Fruit fly (Drosophila melanogaster) Kc167 (cell line): Measurements from ENCODE around the gene CG3604.

Experiments
- Myc ChIP-seq: fragments of >200 bp; optimal IDR thresholded peaks from 2 replicates; lab custom pipeline; 2017; ENCODE audit warnings: missing external identifiers
- Sin3A ChIP-seq: fragments of >200 bp; optimal IDR thresholded peaks from 2 replicates; lab custom pipeline; 2018; ENCODE audit warnings: missing external identifiers
- h ChIP-seq: fragments of >200 bp; optimal IDR thresholded peaks from 3 replicates; lab custom pipeline; 2018; ENCODE audit warnings: missing external identifiers
- insv ChIP-seq: fragments of >200 bp; optimal IDR thresholded peaks from 3 replicates; lab custom pipeline; 2018; ENCODE audit warnings: missing external identifiers
- psq ChIP-seq: fragments of >200 bp; optimal IDR thresholded peaks from 2 replicates; lab custom pipeline; 2017; ENCODE audit warnings: missing external identifiers
- ttk ChIP-seq: sonication (Bioruptor generic); optimal IDR thresholded peaks from 2 replicates; lab custom pipeline; 2017; ENCODE audit warnings: missing external identifiers

The CG3604 gene

DNA sequence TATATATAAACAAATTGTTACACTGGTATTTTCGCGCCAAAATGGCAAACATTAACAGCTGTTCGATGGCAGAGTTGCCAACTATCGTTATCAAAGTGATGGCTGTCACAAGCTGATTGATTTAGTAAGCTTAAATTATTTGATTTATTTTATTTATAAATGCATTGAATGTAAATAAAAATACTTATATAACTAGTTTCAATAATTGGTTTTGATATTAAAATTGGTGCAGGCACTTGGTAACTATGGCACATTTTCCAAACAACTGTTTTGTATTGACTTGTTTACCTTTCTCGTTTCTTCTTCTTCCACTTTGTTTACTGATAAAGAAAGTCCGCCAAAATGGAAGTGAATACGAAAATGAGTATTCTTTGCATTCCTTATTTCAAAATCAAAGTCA lies 14.0 kb upstream of the CG3604 start, which contains the start of gene cutlet:
Gene cutlet, minus strand, starts transcription at position 84 of the 400 bp plus-strand sequence.
- TF ChIP-seq Sin3A (lab: Kevin White, UChicago) (no peak), ttk (no peak), psq (lab: Kevin White, UChicago) (no peak), insv (no peak), Myc (lab: Kevin White, UChicago) (no peak), h (lab: Kevin White, UChicago) (no peak)

DNA sequence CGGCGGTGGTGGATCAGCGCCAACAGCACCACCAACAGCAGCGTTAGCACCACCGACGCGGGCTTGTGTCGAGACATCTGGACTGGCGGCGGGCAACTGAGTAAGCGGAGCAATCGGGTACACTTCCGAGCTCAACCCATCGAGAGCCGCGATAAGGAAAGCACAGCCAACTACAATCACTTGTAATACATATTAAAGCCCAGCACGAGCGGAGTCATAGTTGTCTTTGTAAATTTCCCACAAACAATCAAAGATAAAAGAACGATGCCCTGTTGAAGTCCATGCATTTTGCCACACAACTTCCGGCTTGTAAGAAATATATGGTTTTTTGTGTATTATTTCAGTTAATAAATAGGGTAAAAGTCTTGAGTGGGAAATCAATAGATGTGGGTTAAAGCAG lies 9.3 kb upstream of the CG3604 start, which contains the start of gene CG31777:
Gene CG31777, minus strand, starts transcription at position 101 of the 400 bp plus-strand sequence.
- TF ChIP-seq Myc (lab: Kevin White, UChicago) (no peak), h (lab: Kevin White, UChicago) (no peak), insv (no peak), Sin3A (lab: Kevin White, UChicago) (no peak), ttk (no peak), psq (lab: Kevin White, UChicago) (no peak)

DNA sequence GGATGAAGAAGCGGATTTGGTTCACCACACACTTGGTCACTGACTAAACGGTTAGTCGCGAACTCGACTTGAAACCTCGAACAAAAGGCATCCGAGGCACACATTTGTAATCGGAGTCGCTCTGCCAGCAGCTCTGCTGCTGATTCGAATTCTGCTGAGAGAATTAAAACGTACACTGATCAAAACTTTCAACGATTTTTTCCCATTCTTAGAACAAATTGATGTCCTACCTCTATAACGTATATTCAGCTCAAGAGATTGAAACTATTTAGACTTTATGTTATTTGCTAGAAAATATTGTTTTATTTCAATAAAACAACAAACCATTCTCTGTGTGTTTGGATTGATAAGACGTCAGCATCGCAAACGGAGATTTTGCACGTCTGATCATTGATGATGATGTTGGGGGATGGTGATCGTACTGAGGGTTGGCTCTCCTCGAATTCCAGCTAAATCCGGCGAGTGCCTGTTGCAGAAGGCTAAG lies 7.8 kb upstream of the CG3604 start, which contains the start of gene CG31778:
Gene CG31778, minus strand, starts transcription at position 51 of the 484 bp plus-strand sequence.
- TF ChIP-seq psq (lab: Kevin White, UChicago) = no peak
- TF ChIP-seq insv = no peak

DNA sequence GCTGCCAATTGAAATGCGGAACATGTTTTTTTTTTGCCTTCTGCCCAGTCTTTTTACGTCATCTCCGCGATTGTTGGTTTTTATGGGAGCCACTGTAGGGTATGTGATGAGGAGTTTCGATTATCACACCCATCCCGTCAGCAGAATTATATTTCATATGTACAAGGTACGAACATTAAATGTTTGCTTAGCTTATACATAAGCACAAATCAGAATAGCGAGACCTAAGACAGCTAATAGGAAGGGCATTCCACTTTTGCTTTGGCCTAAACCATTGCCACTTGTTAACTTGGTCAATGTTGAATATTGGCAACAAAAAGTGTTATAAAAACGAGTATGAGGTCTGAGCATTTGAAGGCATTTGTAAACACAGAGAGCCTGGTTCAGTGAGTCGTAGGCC lies 5.6 kb upstream of the CG3604 start, which contains the start of gene CG2816:
Gene CG2816, plus strand, starts transcription at position 400 of the 400 bp plus-strand sequence.
- TF ChIP-seq ttk (no peak), Myc (lab: Kevin White, UChicago) (no peak), Sin3A (lab: Kevin White, UChicago) (no peak), psq (lab: Kevin White, UChicago) (no peak), insv (no peak), h (lab: Kevin White, UChicago) (no peak)

DNA sequence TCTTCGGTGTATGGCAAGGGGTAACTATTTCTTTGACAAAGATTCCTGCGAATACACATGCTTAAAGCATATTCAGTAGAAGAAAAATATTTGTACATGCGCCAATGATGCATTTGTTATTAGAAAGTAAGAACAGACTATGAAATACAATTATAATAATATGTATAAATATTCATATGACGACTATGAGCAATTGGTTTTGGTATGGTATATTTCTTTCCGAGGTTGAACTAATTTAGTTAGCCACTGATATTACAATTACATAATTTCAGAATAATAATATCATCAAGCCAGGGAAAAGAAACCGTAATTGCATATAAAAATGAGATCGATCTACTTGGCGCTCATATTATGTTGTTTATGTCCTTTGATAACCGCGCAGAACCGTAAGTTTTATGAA lies 3.9 kb upstream of the CG3604 start, which contains the start of gene CG43145:
Gene CG43145, plus strand, starts transcription at position 301 of the 400 bp plus-strand sequence.
- no peak for TF ChIP-seq h (lab: Kevin White, UChicago)
- no peak for TF ChIP-seq ttk
- no peak for TF ChIP-seq Myc (lab: Kevin White, UChicago)
- no peak for TF ChIP-seq psq (lab: Kevin White, UChicago)
- no peak for TF ChIP-seq Sin3A (lab: Kevin White, UChicago)
- TF ChIP-seq insv = no peak

DNA sequence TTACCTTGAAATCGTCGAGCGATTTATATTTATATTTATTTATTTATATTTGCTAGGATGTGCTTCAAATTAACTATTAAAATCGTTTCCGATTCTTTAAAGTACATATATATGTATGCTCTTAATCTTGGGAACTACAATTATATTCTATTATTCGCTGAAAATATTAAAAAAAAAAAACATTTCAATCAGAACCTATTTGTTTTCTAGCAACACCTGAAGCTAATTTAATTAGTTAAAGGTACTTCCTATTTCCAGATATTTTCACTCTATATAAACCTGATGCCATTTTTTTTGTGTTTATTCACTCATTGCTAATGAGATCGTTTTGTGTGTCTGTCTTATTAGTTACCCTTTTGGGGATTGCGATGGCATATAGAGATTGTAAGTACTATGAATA lies 3.3 kb upstream of the CG3604 start, which contains the start of gene CG42467:
Gene CG42467, plus strand, starts transcription at position 301 of the 400 bp plus-strand sequence.
- no peak for TF ChIP-seq ttk
- TF ChIP-seq Sin3A (lab: Kevin White, UChicago) = no peak
- no peak for TF ChIP-seq h (lab: Kevin White, UChicago)
- TF ChIP-seq psq (lab: Kevin White, UChicago) = no peak
- no peak for TF ChIP-seq insv
- no peak for TF ChIP-seq Myc (lab: Kevin White, UChicago)

DNA sequence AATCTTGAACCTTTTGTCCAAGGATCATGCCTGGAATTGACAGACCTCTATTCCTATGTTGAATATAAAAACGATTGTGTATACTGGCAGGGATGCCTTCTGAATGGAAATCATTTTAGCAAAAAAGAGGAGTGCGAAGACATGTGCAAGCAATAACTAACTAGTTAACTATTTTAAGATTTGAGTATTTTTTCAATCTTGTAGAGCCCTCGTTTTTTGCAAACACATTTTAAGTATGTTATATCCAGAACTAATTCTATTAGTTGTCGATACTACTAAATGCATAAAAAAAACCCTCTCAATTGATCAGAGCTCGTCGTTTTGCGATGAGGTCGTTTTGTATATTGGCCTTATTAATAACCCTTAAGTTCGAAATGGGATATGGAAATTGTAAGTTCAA lies 2.7 kb upstream of the CG3604 start, which contains the start of gene Sfp24C1:
Gene Sfp24C1, plus strand, starts transcription at position 301 of the 400 bp plus-strand sequence.
- TF ChIP-seq Sin3A (lab: Kevin White, UChicago) (no peak), psq (lab: Kevin White, UChicago) (no peak), Myc (lab: Kevin White, UChicago) (no peak), insv (no peak), h (lab: Kevin White, UChicago) (no peak), ttk (no peak)

DNA sequence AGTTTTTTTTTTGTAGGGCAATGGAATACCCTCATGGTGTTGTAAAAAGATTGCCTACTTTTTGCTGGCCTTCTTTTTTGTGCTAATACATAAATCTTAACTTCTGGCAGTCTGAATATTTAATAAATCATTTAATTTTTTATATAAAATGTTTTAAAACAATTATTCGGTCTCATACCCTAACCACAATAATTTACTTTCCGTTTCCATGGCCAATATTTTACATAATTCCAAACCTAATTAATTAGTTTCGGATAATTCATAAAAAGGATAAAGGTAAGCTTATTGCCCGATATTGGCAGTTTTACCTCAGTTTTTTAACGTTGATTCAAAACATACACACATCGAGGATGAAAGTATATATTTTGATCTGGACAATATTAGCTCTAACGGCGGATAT lies 2.2 kb upstream of the CG3604 start, which contains the start of gene CG42465:
Gene CG42465, plus strand, starts transcription at position 301 of the 400 bp plus-strand sequence.
- no peak for TF ChIP-seq insv
- no peak for TF ChIP-seq h (lab: Kevin White, UChicago)
- no peak for TF ChIP-seq ttk
- no peak for TF ChIP-seq psq (lab: Kevin White, UChicago)
- TF ChIP-seq Myc (lab: Kevin White, UChicago) = no peak
- TF ChIP-seq Sin3A (lab: Kevin White, UChicago) = no peak

DNA sequence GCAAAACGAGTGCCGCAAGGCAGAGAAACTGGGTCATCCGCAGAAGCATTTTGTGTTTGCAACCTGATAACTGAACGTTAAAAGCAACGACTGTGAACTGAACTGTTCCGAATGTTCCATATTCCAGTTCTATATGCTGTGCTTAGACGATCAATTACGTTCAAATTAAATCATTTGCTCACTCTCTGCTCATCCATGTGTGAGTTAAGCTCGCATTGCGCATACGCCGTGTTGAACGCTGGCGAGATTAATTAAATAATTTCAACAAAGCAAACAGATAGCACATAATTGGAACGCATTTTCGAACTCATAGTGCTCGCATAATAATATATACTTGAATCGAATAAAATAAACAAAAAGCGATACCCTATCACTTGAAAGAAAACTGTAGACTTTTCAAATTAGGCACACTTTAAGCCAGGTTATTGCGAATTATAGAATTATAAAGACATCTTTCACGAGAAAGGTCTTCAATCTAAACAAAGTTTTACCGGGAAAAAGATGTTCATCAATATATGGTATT lies 1.4 kb upstream of the CG3604 start, which contains the start of the genes CG10031 and CG42464:
Gene CG10031, minus strand, starts transcription at position 101 of the 523 bp plus-strand sequence.
Gene CG42464, plus strand, starts transcription at position 473 of the 523 bp plus-strand sequence.
- TF ChIP-seq h (lab: Kevin White, UChicago) = no peak
- TF ChIP-seq psq (lab: Kevin White, UChicago) = no peak
- no peak for TF ChIP-seq Sin3A (lab: Kevin White, UChicago)
- no peak for TF ChIP-seq Myc (lab: Kevin White, UChicago)
- TF ChIP-seq ttk = no peak
- no peak for TF ChIP-seq insv

DNA sequence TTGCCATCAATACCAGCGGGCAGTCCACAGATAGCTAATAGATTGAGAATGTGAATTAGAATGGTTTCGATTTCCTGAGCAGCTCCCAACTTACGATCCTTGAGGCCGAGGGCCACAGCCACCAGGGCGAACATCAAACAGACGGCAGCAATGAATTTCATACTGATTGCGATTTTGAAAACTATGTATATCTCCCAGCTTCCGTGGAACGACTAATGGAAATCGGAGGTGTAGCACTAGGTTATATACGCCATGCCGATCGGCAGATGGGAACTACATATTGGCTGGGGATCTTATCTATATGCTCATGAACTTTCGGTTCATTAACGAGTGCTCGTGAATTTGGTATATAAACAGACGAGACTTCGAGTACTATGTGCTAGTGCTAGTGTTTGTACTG lies 1.2 kb downstream of the CG3604 start, which contains the start of gene IM33:
Gene IM33, minus strand, starts transcription at position 221 of the 400 bp plus-strand sequence.
- TF ChIP-seq Sin3A (lab: Kevin White, UChicago) (no peak), Myc (lab: Kevin White, UChicago) (no peak), ttk (no peak), psq (lab: Kevin White, UChicago) (no peak), insv (no peak), h (lab: Kevin White, UChicago) (no peak)

DNA sequence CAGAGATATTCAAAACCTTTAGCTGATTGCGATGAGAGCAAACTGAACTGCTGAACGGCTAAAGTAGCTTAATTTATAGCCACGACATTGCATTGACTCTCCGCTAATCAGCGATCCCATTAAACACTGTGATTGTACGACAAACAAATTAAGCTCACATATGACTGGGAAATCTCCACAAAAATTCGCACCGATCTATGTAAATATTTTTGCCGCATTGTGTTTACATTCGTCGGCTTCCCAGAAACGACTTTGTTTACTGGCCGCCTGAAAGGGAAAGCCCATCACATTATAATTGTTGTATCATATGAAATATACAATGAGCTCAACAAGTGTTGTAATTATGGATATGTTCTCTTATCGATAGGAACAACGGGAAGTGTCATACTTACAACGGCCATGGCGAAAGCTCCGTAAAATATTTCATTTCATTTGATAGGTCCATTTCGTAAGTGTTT lies 2.3 kb downstream of the CG3604 start, which contains the start of gene CG16713:
Gene CG16713, minus strand, starts transcription at position 51 of the 458 bp plus-strand sequence.
- no peak for TF ChIP-seq Sin3A (lab: Kevin White, UChicago)
- no peak for TF ChIP-seq ttk
- TF ChIP-seq h (lab: Kevin White, UChicago) = no peak
- TF ChIP-seq Myc (lab: Kevin White, UChicago) = no peak
- no peak for TF ChIP-seq insv
- no peak for TF ChIP-seq psq (lab: Kevin White, UChicago)

DNA sequence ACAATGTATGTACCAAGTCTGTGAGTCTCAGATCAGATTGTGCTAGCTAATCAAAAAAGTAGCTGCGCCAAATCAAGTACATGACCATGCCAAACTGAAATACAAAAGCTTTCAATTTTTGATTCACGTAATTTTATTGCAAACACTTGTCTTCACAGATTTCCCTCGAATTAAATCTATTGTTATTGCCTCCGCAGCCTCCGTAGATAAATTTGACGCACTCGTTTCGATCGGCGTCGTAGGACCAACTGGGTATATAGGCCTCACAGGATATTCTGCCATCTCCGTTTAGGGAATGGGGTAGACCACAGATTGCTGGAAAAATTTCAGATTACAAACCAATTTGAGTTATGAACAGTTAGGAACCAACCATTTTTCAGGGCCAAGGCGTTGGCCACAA lies 2.8 kb downstream of the CG3604 start, which contains the start of gene CG43165:
Gene CG43165, minus strand, starts transcription at position 101 of the 400 bp plus-strand sequence.
- TF ChIP-seq h (lab: Kevin White, UChicago) = no peak
- no peak for TF ChIP-seq ttk
- TF ChIP-seq psq (lab: Kevin White, UChicago) = no peak
- no peak for TF ChIP-seq Sin3A (lab: Kevin White, UChicago)
- TF ChIP-seq Myc (lab: Kevin White, UChicago) = no peak
- TF ChIP-seq insv = no peak
